Fruit fly (Drosophila melanogaster): Measurements from ENCODE around the gene PIG-Q.

DNA sequence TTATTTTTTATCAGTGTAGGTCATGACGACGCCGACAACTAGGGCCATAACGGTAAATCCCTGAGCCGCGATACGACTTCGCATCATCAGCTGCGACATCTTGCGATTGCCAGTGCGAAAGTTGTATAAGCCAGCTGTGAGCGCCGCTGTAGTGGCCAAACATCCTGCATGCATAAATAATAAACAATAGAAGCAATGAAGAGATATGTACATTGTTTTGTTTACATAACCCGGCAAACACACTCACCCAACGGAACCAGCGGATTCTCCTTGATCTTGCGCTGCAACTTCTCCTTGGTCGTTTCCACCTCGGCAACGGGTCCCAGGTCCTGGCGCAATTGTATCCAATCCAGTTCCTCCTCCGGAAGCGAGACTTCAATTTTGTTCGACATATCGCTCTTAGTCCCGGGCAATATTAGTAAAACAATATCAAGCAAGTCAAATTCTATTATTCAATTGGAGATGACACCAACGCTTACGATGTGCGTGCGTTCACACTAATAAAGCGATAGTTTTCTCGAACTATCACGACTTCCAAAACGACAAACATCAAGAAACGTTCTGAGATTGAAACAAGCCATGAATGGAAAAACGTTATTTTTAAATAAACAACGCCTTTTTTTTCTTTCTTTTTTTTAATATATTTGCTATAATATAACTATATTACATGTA lies 27.2 kb upstream of the PIG-Q start:
- TF ChIP-seq EcR (GFP tag; optimal IDR thresholded peaks at IDR 0.05), result no peak
- no peak for TF ChIP-seq usp (GFP tag; optimal IDR thresholded peaks at IDR 0.05)
- no peak for TF ChIP-seq psq (optimal IDR thresholded peaks at IDR 0.05)
- TF ChIP-seq pan (optimal IDR thresholded peaks at IDR 0.05), result no peak
- TF ChIP-seq CG8478 (optimal IDR thresholded peaks at IDR 0.05), result no peak
- no peak for TF ChIP-seq Dll (optimal IDR thresholded peaks at IDR 0.05)
